Fruit fly (Drosophila melanogaster) whole organism, embryonic: ENCODE data around the gene mRpL13.

Experiments
- ATbp ChIP-seq: fragments of 200-800 bp; sonication (Bioruptor generic); optimal IDR thresholded peaks from 2 replicates; lab custom pipeline; 2017; ENCODE audit warnings: missing biosample characterization, mild to moderate bottlenecking, missing genetic modification characterization, missing genetic modification reagents
- Antp ChIP-seq: fragments of 200-800 bp; sonication (Bioruptor generic); optimal IDR thresholded peaks from 3 replicates; lab custom pipeline; 2016; ENCODE audit warnings: missing biosample characterization, missing genetic modification characterization
- BEAF-32 ChIP-seq: fragments of 200-800 bp; sonication (Bioruptor generic); optimal IDR thresholded peaks from 3 replicates; lab custom pipeline; 2017; ENCODE audit warnings: missing biosample characterization, missing genetic modification characterization, mild to moderate bottlenecking, moderate library complexity, missing genetic modification reagents
- Blimp-1 ChIP-seq: fragments of 200-800 bp; sonication (Bioruptor generic); optimal IDR thresholded peaks from 3 replicates; lab custom pipeline; 2018; ENCODE audit warnings: missing biosample characterization, missing genetic modification characterization, mild to moderate bottlenecking, moderate library complexity, missing genetic modification reagents
- CG11085 ChIP-seq: fragments of 200-800 bp; sonication (Bioruptor generic); IDR thresholded peaks from 2 replicates; pipeline ENCODE4 v1.3.6; 2022; ENCODE audit warnings: missing biosample characterization, missing genetic modification characterization
- CG13624 ChIP-seq: fragments of 200-800 bp; sonication (Bioruptor generic); optimal IDR thresholded peaks from 2 replicates; lab custom pipeline; 2016; ENCODE audit warnings: missing biosample characterization, missing genetic modification characterization
- CG14667 ChIP-seq: fragments of 200-800 bp; sonication (Bioruptor generic); IDR thresholded peaks from 2 replicates; pipeline ENCODE4 v1.3.6; 2022; ENCODE audit warnings: missing biosample characterization, missing genetic modification characterization
- CG15269 ChIP-seq: fragments of 200-800 bp; sonication (Bioruptor generic); optimal IDR thresholded peaks from 2 replicates; lab custom pipeline; 2018; ENCODE audit warnings: missing biosample characterization, mild to moderate bottlenecking, missing genetic modification characterization, moderate library complexity
- CG16779 ChIP-seq: fragments of 200-800 bp; sonication (Bioruptor generic); IDR thresholded peaks from 2 replicates; pipeline ENCODE4 v1.3.6; 2022; ENCODE audit warnings: missing biosample characterization, missing genetic modification characterization
- CG16863 ChIP-seq: fragments of 200-800 bp; sonication (Bioruptor generic); optimal IDR thresholded peaks from 3 replicates; lab custom pipeline; 2016; ENCODE audit warnings: missing biosample characterization, missing genetic modification characterization
- CG18262 ChIP-seq: fragments of 200-800 bp; optimal IDR thresholded peaks from 3 replicates; lab custom pipeline; 2019; ENCODE audit warnings: missing biosample characterization, mild to moderate bottlenecking, missing genetic modification characterization, moderate library complexity
- CG2678 ChIP-seq: fragments of 200-800 bp; sonication (Bioruptor generic); optimal IDR thresholded peaks from 3 replicates; lab custom pipeline; 2019; ENCODE audit warnings: missing biosample characterization, mild to moderate bottlenecking, missing genetic modification characterization, moderate library complexity
- CG30403 ChIP-seq: fragments of 200-800 bp; sonication (Bioruptor generic); optimal IDR thresholded peaks from 3 replicates; lab custom pipeline; 2016; ENCODE audit warnings: missing biosample characterization, missing genetic modification characterization
- CG33557 ChIP-seq: fragments of 200-800 bp; sonication (Bioruptor generic); optimal IDR thresholded peaks from 2 replicates; lab custom pipeline; 2019; ENCODE audit warnings: missing biosample characterization, mild to moderate bottlenecking, missing genetic modification characterization, moderate library complexity
- CG3847 ChIP-seq: fragments of 200-800 bp; sonication (Bioruptor generic); IDR thresholded peaks from 2 replicates; pipeline ENCODE4 v1.3.6; 2022; ENCODE audit warnings: missing biosample characterization, missing genetic modification characterization
- CG4328 ChIP-seq: fragments of 200-800 bp; sonication (Bioruptor generic); optimal IDR thresholded peaks from 3 replicates; lab custom pipeline; 2017; ENCODE audit warnings: missing biosample characterization, missing genetic modification reagents, missing genetic modification characterization
- CG43689 ChIP-seq: fragments of 200-800 bp; sonication (Bioruptor generic); IDR thresholded peaks from 2 replicates; pipeline ENCODE4 v1.3.6; 2022; ENCODE audit warnings: missing biosample characterization, missing genetic modification characterization
- CG7928 ChIP-seq: fragments of 200-800 bp; sonication (Bioruptor generic); optimal IDR thresholded peaks from 2 replicates; lab custom pipeline; 2017; ENCODE audit warnings: missing biosample characterization, mild to moderate bottlenecking, missing genetic modification characterization
- CG7987 ChIP-seq: fragments of 200-800 bp; sonication (Bioruptor generic); optimal IDR thresholded peaks from 2 replicates; lab custom pipeline; 2018; ENCODE audit warnings: missing biosample characterization, mild to moderate bottlenecking, missing genetic modification characterization, moderate library complexity
- Chrac-16 ChIP-seq: fragments of 200-800 bp; sonication (Bioruptor generic); optimal IDR thresholded peaks from 3 replicates; lab custom pipeline; 2016; ENCODE audit warnings: missing biosample characterization, missing genetic modification characterization
- Dll ChIP-seq: fragments of 200-800 bp; sonication (Bioruptor generic); IDR thresholded peaks from 4 replicates; pipeline ENCODE4 v1.3.6; 2022; ENCODE audit warnings: missing biosample characterization, missing genetic modification characterization; ENCODE audit not compliant: partially characterized antibody
- Med ChIP-seq: fragments of 200-800 bp; sonication (Bioruptor generic); peaks from one replicate; lab custom pipeline; 2016; ENCODE audit warnings: missing biosample characterization, missing genetic modification characterization, mild to moderate bottlenecking, inconsistent platforms, moderate library complexity
- Mrtf ChIP-seq: fragments of 200-800 bp; sonication (Bioruptor generic); IDR thresholded peaks from 3 replicates; pipeline ENCODE4 v1.3.6; 2022; ENCODE audit warnings: missing biosample characterization, missing genetic modification characterization
- PHDP ChIP-seq: fragments of 200-800 bp; sonication (Bioruptor generic); optimal IDR thresholded peaks from 3 replicates; lab custom pipeline; 2018; ENCODE audit warnings: missing biosample characterization, mild to moderate bottlenecking, missing genetic modification characterization, moderate library complexity
- Ptx1 ChIP-seq: fragments of 200-800 bp; sonication (Bioruptor generic); IDR thresholded peaks from 2 replicates; pipeline ENCODE4 v1.3.6; 2022; ENCODE audit warnings: missing biosample characterization, missing genetic modification characterization
- Sox102F ChIP-seq: fragments of 200-800 bp; sonication (Bioruptor generic); optimal IDR thresholded peaks from 2 replicates; lab custom pipeline; 2018; ENCODE audit warnings: missing biosample characterization, mild to moderate bottlenecking, missing genetic modification characterization, moderate library complexity
- Spps ChIP-seq: fragments of 200-800 bp; sonication (Bioruptor generic); optimal IDR thresholded peaks from 2 replicates; lab custom pipeline; 2018; ENCODE audit warnings: missing biosample characterization, mild to moderate bottlenecking, missing genetic modification characterization
- Tbp ChIP-seq: fragments of >200 bp; optimal IDR thresholded peaks from 2 replicates; lab custom pipeline; 2018; ENCODE audit warnings: missing biosample characterization, missing genetic modification characterization
- ash1 ChIP-seq: fragments of 200-800 bp; sonication (Bioruptor generic); optimal IDR thresholded peaks from 2 replicates; lab custom pipeline; 2018; ENCODE audit warnings: missing biosample characterization, mild to moderate bottlenecking, missing genetic modification characterization
- bcd ChIP-seq: fragments of 200-800 bp; sonication (Bioruptor generic); optimal IDR thresholded peaks from 2 replicates; lab custom pipeline; 2017; ENCODE audit warnings: missing biosample characterization, mild to moderate bottlenecking, missing genetic modification characterization
- btn ChIP-seq: fragments of 200-800 bp; sonication (Bioruptor generic); optimal IDR thresholded peaks from 2 replicates; lab custom pipeline; 2016; ENCODE audit warnings: missing biosample characterization, missing genetic modification characterization
- dm ChIP-seq: fragments of 200-800 bp; sonication (Bioruptor generic); optimal IDR thresholded peaks from 3 replicates; lab custom pipeline; 2016; ENCODE audit warnings: missing biosample characterization, missing genetic modification characterization
- fd102C ChIP-seq: fragments of 200-800 bp; sonication (Bioruptor generic); optimal IDR thresholded peaks from 2 replicates; lab custom pipeline; 2018; ENCODE audit warnings: missing biosample characterization, mild to moderate bottlenecking, missing genetic modification characterization, moderate library complexity
- ftz-f1 ChIP-seq: fragments of 200-800 bp; sonication (Bioruptor generic); optimal IDR thresholded peaks from 2 replicates; lab custom pipeline; 2016; ENCODE audit warnings: missing biosample characterization, missing genetic modification characterization
- gro ChIP-seq: fragments of 200-800 bp; sonication (Bioruptor generic); optimal IDR thresholded peaks from 2 replicates; lab custom pipeline; 2016; ENCODE audit warnings: missing biosample characterization, missing genetic modification characterization
- hbn ChIP-seq: fragments of 200-800 bp; sonication (Bioruptor generic); IDR thresholded peaks from 2 replicates; pipeline ENCODE4 v1.3.6; 2022; ENCODE audit warnings: missing biosample characterization, missing genetic modification characterization; ENCODE audit not compliant: partially characterized antibody
- klu ChIP-seq: fragments of 200-800 bp; sonication (Bioruptor generic); IDR thresholded peaks from 2 replicates; pipeline ENCODE4 v1.3.6; 2022; ENCODE audit warnings: missing biosample characterization, missing genetic modification characterization
- mirr ChIP-seq: fragments of 200-800 bp; sonication (Bioruptor generic); optimal IDR thresholded peaks from 3 replicates; lab custom pipeline; 2018; ENCODE audit warnings: missing biosample characterization, mild to moderate bottlenecking, missing genetic modification characterization
- nerfin-1 ChIP-seq: fragments of 200-800 bp; sonication (Bioruptor generic); optimal IDR thresholded peaks from 3 replicates; lab custom pipeline; 2019; ENCODE audit warnings: missing biosample characterization, mild to moderate bottlenecking, missing genetic modification characterization, moderate library complexity
- pzg ChIP-seq: fragments of 200-800 bp; sonication (Bioruptor generic); optimal IDR thresholded peaks from 3 replicates; lab custom pipeline; 2018; ENCODE audit warnings: missing biosample characterization, mild to moderate bottlenecking, missing genetic modification characterization, moderate library complexity
- sc ChIP-seq, 3 experiments: fragments of >200 bp in 2 of 3; fragments of 200-800 bp in 1 of 3; sonication (Bioruptor generic) in 1 of 3; optimal IDR thresholded peaks; 2 replicates in 2 of 3; 3 replicates in 1 of 3; lab custom pipeline; 2017; ENCODE audit warnings: mild to moderate bottlenecking in 1 of 3, missing biosample characterization in 1 of 3, missing genetic modification characterization in 1 of 3, missing genetic modification reagents in 1 of 3
- slou ChIP-seq: fragments of 200-800 bp; sonication (Bioruptor generic); optimal IDR thresholded peaks from 3 replicates; lab custom pipeline; 2016; ENCODE audit warnings: missing biosample characterization, missing genetic modification characterization
- sna ChIP-seq: fragments of 200-800 bp; sonication (Bioruptor generic); IDR thresholded peaks from 2 replicates; pipeline ENCODE4 v1.3.6; 2022; ENCODE audit warnings: missing biosample characterization, missing genetic modification characterization; ENCODE audit not compliant: partially characterized antibody
- tio ChIP-seq: fragments of 200-800 bp; sonication (Bioruptor generic); optimal IDR thresholded peaks from 2 replicates; lab custom pipeline; 2017; ENCODE audit warnings: missing biosample characterization, missing genetic modification characterization, inconsistent platforms
- tna ChIP-seq: fragments of 200-800 bp; sonication (Bioruptor generic); IDR thresholded peaks from 2 replicates; pipeline ENCODE4 v1.3.6; 2022; ENCODE audit warnings: missing biosample characterization, missing genetic modification characterization; ENCODE audit not compliant: partially characterized antibody
- unpg ChIP-seq: fragments of 200-800 bp; sonication (Bioruptor generic); optimal IDR thresholded peaks from 3 replicates; lab custom pipeline; 2018; ENCODE audit warnings: missing biosample characterization, mild to moderate bottlenecking, missing genetic modification characterization, moderate library complexity
- zfh1 ChIP-seq: fragments of 200-800 bp; sonication (Bioruptor generic); IDR thresholded peaks from 3 replicates; pipeline ENCODE4 v1.3.6; 2022; ENCODE audit warnings: missing biosample characterization, missing genetic modification characterization

Gene mRpL13

DNA sequence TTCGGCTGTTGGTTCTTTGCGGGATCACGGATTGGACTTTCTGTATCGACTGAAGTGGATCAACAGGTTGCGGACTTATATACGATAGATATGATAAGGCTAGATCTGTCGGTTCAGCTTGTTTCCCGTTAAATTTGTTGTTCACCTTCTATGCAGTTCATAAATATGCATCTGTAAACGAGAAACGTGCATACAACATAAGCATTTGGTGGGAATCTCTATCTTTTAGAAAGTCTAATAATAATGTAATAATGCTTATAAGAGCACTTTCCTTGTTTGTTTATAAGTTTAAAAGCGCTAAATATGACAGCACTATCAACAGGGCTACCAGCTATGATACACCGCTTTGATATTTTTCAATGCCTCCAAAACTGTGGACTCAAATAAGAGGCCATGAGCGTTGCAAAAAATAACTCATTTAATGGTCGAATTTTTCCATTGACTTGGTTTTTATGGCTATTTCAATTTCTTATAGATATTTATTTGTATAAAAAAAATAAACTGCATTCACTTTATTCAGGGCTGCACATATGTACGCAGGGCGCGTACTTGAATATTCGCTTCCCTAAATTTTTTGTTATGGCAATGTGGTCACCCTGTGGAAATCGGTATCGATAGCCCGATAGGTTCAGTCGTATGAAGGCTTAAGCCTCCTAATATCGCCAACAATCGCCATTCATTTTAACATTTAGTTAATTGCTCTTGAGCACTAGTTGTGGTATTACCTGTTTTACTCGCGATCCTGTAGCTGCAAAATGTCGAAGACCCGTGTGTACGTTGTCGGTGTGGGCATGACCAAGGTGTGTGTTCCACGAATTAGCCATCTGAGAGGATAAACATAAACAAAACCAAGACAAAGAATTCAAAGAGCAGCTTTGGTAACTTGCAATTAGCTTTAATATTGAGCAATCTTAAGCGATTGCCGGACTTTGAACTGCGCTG is 28.2 kb downstream of the mRpL13 start, which contains the start of the genes CG17597 and ScpX (continued):
- TF ChIP-seq Spps, result no peak
- TF ChIP-seq Med, result peak; percentile 89
- TF ChIP-seq tna (GFP tag; lab: Robert Waterston, UW), result peak; percentile 89
- no peak for TF ChIP-seq dm (GFP tag; lab: Kevin White, UChicago)
- no peak for TF ChIP-seq ash1 (GFP tag; lab: Kevin White, UChicago)
- TF ChIP-seq CG2678 (tag; lab: Kevin White, UChicago), result peak; percentile 76
- peak; percentile 77 for TF ChIP-seq CG30403 (GFP tag; lab: Kevin White, UChicago)
- peak; percentile 70 for TF ChIP-seq slou (GFP tag; lab: Kevin White, UChicago)
- peak; percentile 64 for TF ChIP-seq Blimp-1 (GFP tag; lab: Kevin White, UChicago)
- no peak for TF ChIP-seq ATbp (GFP tag; lab: Kevin White, UChicago)
- peak; percentile 56 for TF ChIP-seq Tbp (GFP tag; lab: Kevin White, UChicago)
- peak; percentile 29 for TF ChIP-seq CG4328
- no peak for TF ChIP-seq tio (GFP tag; lab: Kevin White, UChicago)
- TF ChIP-seq gro (GFP tag; lab: Kevin White, UChicago), result peak; percentile 71
- TF ChIP-seq CG3847 (GFP tag; lab: Robert Waterston, UW), result peak; percentile 55
- no peak for TF ChIP-seq CG16779
- TF ChIP-seq zfh1 (GFP tag; lab: Robert Waterston, UW), result peak; percentile 55; the same call in 2 of the 3 replicates
- no peak for TF ChIP-seq CG7987 (GFP tag; lab: Kevin White, UChicago)
- TF ChIP-seq CG14667, result no peak
- 0 out of 3 replicates have a peak, but pooled peaks have one; percentile 16 for TF ChIP-seq Mrtf (GFP tag; lab: Robert Waterston, UW)
- TF ChIP-seq CG18262 (tag; lab: Kevin White, UChicago), result peak; percentile 63
- no peak for TF ChIP-seq mirr (GFP tag; lab: Kevin White, UChicago)
- TF ChIP-seq PHDP, result peak; percentile 54
- peak; percentile 53 for TF ChIP-seq Antp (GFP tag; lab: Kevin White, UChicago)
- TF ChIP-seq CG33557 (GFP tag; lab: Kevin White, UChicago), result peak; percentile 64
- TF ChIP-seq pzg (GFP tag; lab: Kevin White, UChicago), result peak; percentile 74
- TF ChIP-seq CG43689, result no peak
- peak; percentile 99 for TF ChIP-seq CG7928
- 0 out of 2 replicates have a peak, but pooled peaks have one; percentile 77 for TF ChIP-seq sna (GFP tag; lab: Robert Waterston, UW)
- peak; percentile 70 for TF ChIP-seq CG15269 (tag; lab: Kevin White, UChicago)
- TF ChIP-seq Dll (GFP tag; lab: Robert Waterston, UW), result peak; percentile 83
- TF ChIP-seq Ptx1 (GFP tag; lab: Robert Waterston, UW), result peak; percentile 71
- TF ChIP-seq ftz-f1, result no peak
- peak; percentile 68 for TF ChIP-seq unpg (GFP tag; lab: Kevin White, UChicago)
- TF ChIP-seq nerfin-1 (tag; lab: Kevin White, UChicago), result peak; percentile 11
- peak; percentile 77 for TF ChIP-seq bcd (GFP tag; lab: Kevin White, UChicago)
- peak; percentile 49; the same call in 1 of the 2 replicates for TF ChIP-seq CG11085 (GFP tag; lab: Robert Waterston, UW)
- TF ChIP-seq sc (optimal IDR thresholded peaks at IDR 0.05; lab: Kevin White, UChicago), result no peak
- peak; percentile 18 for TF ChIP-seq sc (GFP tag; optimal IDR thresholded peaks at IDR 0.05; lab: Kevin White, UChicago)
- peak; percentile 76 for TF ChIP-seq hbn (GFP tag; lab: Robert Waterston, UW)
- no peak for TF ChIP-seq btn (GFP tag; lab: Kevin White, UChicago)
- TF ChIP-seq fd102C (GFP tag; lab: Kevin White, UChicago), result peak; percentile 47
- peak; percentile 31 for TF ChIP-seq CG16863 (GFP tag; lab: Kevin White, UChicago)
- peak; percentile 59 for TF ChIP-seq Sox102F (GFP tag; lab: Kevin White, UChicago)
- no peak for TF ChIP-seq klu (GFP tag; lab: Robert Waterston, UW)
- peak; percentile 81 for TF ChIP-seq BEAF-32
- TF ChIP-seq CG13624 (GFP tag; lab: Kevin White, UChicago), result peak; percentile 65
- peak; percentile 60 for TF ChIP-seq Chrac-16 (GFP tag; lab: Kevin White, UChicago)
